Worm (Caenorhabditis elegans): Measurements from ENCODE around the gene C02E7.7.

Gene C02E7.7

ce11 chrV:4934406-4934805, 16.0 kb upstream of the C02E7.7 start, which contains the start of gene catp-2:
Gene catp-2, plus strand, starts transcription at chrV:4934706.
- no peak for TF ChIP-seq lir-3 (tag; optimal IDR thresholded peaks at IDR 0.05)
- TF ChIP-seq F10B5.3 (tag; optimal IDR thresholded peaks at IDR 0.05): no peak
- no peak for TF ChIP-seq R02D3.7 (tag; optimal IDR thresholded peaks at IDR 0.05)
- no peak for TF ChIP-seq F26F4.8 (GFP tag; conservative IDR thresholded peaks at IDR 0.05)
- TF ChIP-seq nhr-41 (GFP tag; IDR thresholded peaks at IDR 0.05): no peak
- TF ChIP-seq spr-3 (GFP tag; optimal IDR thresholded peaks at IDR 0.05): no peak
- no peak for TF ChIP-seq daf-16 (GFP tag; optimal IDR thresholded peaks at IDR 0.05)
- TF ChIP-seq daf-16 (tag; optimal IDR thresholded peaks at IDR 0.05): no peak
- no peak for TF ChIP-seq hlh-30 (tag; optimal IDR thresholded peaks at IDR 0.05; ENCODE audit: insufficient read depth)
- no peak for TF ChIP-seq ces-1 (GFP tag; optimal IDR thresholded peaks at IDR 0.05)
- TF ChIP-seq mxl-2 (GFP tag; conservative IDR thresholded peaks at IDR 0.05): no peak
- TF ChIP-seq hif-1 (tag; optimal IDR thresholded peaks at IDR 0.05): no peak
- TF ChIP-seq nhr-25 (tag; optimal IDR thresholded peaks at IDR 0.05; ENCODE audit: borderline replicate concordance, insufficient read depth): no peak
- TF ChIP-seq set-16 (GFP tag; IDR thresholded peaks at IDR 0.05): no peak
- TF ChIP-seq nhr-42 (GFP tag; IDR thresholded peaks at IDR 0.05): no peak
- TF ChIP-seq zag-1 (tag; optimal IDR thresholded peaks at IDR 0.05): no peak
- no peak for TF ChIP-seq nhr-102 (tag; optimal IDR thresholded peaks at IDR 0.05)

- TF ChIP-seq pha-4 (GFP tag; IDR thresholded peaks at IDR 0.05) (no peak), pha-4 (tag; optimal IDR thresholded peaks at IDR 0.05) (no peak), Y48G9A.11 (GFP tag; IDR thresholded peaks at IDR 0.05) (no peak), egl-27 (tag; optimal IDR thresholded peaks at IDR 0.05) (no peak), unc-62 (GFP tag; optimal IDR thresholded peaks at IDR 0.05 in 1 of 2) (peak in 1 of 2 experiments; percentile 98), unc-62 (tag; optimal IDR thresholded peaks at IDR 0.05) (no peak)
These were observed 14.9 kb upstream of the C02E7.7 start for ce11 chrV:4933268-4933667.

ce11 chrV:4932814-4933213, 14.4 kb upstream of the C02E7.7 start, which contains the start of gene C02E7.10:
Gene C02E7.10, minus strand, starts transcription at chrV:4933045.
- TF ChIP-seq nhr-42 (GFP tag; IDR thresholded peaks at IDR 0.05) (no peak), unc-62 (GFP tag; optimal IDR thresholded peaks at IDR 0.05 in 1 of 2) (peak in 1 of 2 experiments; percentile 90), unc-62 (tag; optimal IDR thresholded peaks at IDR 0.05) (no peak)

DNA sequence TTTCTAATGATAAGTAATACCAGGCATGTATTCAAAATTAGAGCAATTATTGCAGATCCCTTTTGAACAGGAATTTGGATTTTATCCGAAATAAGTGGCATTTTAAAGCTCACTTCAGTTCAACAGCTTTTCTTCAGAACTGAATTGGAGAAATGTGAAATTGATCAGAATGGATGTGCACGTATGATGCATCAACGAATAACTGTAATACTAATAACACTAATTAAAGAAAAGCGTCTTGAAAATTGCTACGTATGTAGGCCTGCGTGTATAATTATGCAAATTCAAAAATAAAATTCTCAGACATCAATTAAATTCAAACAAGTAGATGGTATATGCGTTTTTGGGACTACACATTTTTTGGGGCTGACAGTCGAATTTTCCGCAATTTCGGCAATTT, 11.5 kb upstream of the C02E7.7 start, which contains the start of gene str-205:
Gene str-205, minus strand, starts transcription at position 101 of the 400 bp plus-strand sequence.
- no peak for TF ChIP-seq F10B5.3 (tag; optimal IDR thresholded peaks at IDR 0.05)

DNA sequence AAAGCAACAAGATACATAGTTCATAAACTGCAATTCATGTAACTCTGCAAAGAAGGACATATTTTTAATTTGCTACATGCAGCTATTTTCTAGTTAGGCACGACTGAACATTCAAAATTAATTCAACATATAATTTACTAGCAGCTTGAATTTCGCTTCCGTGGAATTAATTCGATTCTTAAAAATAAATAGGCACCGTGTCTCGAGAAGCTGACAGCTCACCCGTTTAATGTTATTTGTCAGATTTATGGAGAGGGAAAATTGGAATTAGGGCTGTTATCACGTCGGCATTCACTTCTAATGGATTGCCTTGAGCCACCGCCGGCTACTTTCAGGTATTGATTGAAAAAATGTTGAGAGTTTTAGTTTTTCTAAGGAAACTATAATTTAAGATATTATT, 8.0 kb upstream of the C02E7.7 start, which contains the start of gene srh-21:
Gene srh-21, plus strand, starts transcription at position 301 of the 400 bp plus-strand sequence.
- TF ChIP-seq ceh-28 (tag; optimal IDR thresholded peaks at IDR 0.05): no peak
- TF ChIP-seq nhr-25 (tag; optimal IDR thresholded peaks at IDR 0.05; ENCODE audit: borderline replicate concordance, insufficient read depth): no peak
- peak in 1 of 2 experiments; percentile 65 for TF ChIP-seq unc-62 (GFP tag; optimal IDR thresholded peaks at IDR 0.05 in 1 of 2)
- no peak for TF ChIP-seq unc-62 (tag; optimal IDR thresholded peaks at IDR 0.05)
- no peak for TF ChIP-seq lim-7 (GFP tag; IDR thresholded peaks at IDR 0.05)
- TF ChIP-seq cey-2 (tag; optimal IDR thresholded peaks at IDR 0.05; ENCODE audit: borderline replicate concordance, insufficient read depth): no peak
- TF ChIP-seq Y105C5A.15 (GFP tag; IDR thresholded peaks at IDR 0.05): no peak
- no peak for TF ChIP-seq nhr-237 (tag; optimal IDR thresholded peaks at IDR 0.05)

ce11 chrV:4924618-4925017, 6.2 kb upstream of the C02E7.7 start, which contains the start of gene srh-20:
Gene srh-20, plus strand, starts transcription at chrV:4924918.
- TF ChIP-seq pha-4 (GFP tag; IDR thresholded peaks at IDR 0.05) (no peak), pha-4 (tag; optimal IDR thresholded peaks at IDR 0.05) (no peak), ceh-82 (tag; optimal IDR thresholded peaks at IDR 0.05) (no peak), jun-1 (tag; optimal IDR thresholded peaks at IDR 0.05) (no peak), dmd-6 (GFP tag; IDR thresholded peaks at IDR 0.05) (no peak), spr-1 (tag; optimal IDR thresholded peaks at IDR 0.05) (no peak), sdz-12 (GFP tag; optimal IDR thresholded peaks at IDR 0.05) (no peak), fos-1 (tag; optimal IDR thresholded peaks at IDR 0.05) (no peak), unc-62 (GFP tag; optimal IDR thresholded peaks at IDR 0.05 in 1 of 2) (no peak), unc-62 (tag; optimal IDR thresholded peaks at IDR 0.05) (no peak), ceh-44 (GFP tag; IDR thresholded peaks at IDR 0.05) (no peak), hmg-1.1 (GFP tag; IDR thresholded peaks at IDR 0.05) (no peak), arid-1 (GFP tag; conservative IDR thresholded peaks at IDR 0.05) (no peak), duxl-1 (tag; optimal IDR thresholded peaks at IDR 0.05; ENCODE audit: poor library complexity) (no peak), dve-1 (tag; optimal IDR thresholded peaks at IDR 0.05; ENCODE audit: insufficient read depth) (no peak), zfp-2 (tag; optimal IDR thresholded peaks at IDR 0.05) (no peak), vab-7 (GFP tag; IDR thresholded peaks at IDR 0.05) (no peak)
